Fruit fly (Drosophila melanogaster): Measurements from ENCODE around the gene CG2116.
A peak's percentile ranks its signal among the peaks of the same experiment; 100 is the strongest.

CG2116 gene

dm6 chrX:8131693-8132313 is 2.2 kb downstream of the CG2116 start, which contains the start of gene CG10958 (continued):
- TF ChIP-seq Dip3 (GFP tag; optimal IDR thresholded peaks at IDR 0.05) (peak; percentile 19), NFAT (GFP tag; IDR thresholded peaks at IDR 0.05) (0 out of 2 replicates have a peak, but pooled peaks have one; percentile 15), sr (GFP tag; IDR thresholded peaks at IDR 0.05) (no peak), CG3407 (GFP tag; optimal IDR thresholded peaks at IDR 0.05) (peak; percentile 20), CG6272 (GFP tag; IDR thresholded peaks at IDR 0.05) (0 out of 2 replicates have a peak, but pooled peaks have one; percentile 51), CG10431 (GFP tag; optimal IDR thresholded peaks at IDR 0.05) (peak; percentile 13), dmrt11E (tag; optimal IDR thresholded peaks at IDR 0.05) (peak; percentile 33), maf-S (GFP tag; optimal IDR thresholded peaks at IDR 0.05) (peak; percentile 4), oc (tag; optimal IDR thresholded peaks at IDR 0.05) (no peak), Xrp1 (GFP tag; IDR thresholded peaks at IDR 0.05) (peak; percentile 70), stwl (tag; optimal IDR thresholded peaks at IDR 0.05) (peak; percentile 61), CG31388 (GFP tag; optimal IDR thresholded peaks at IDR 0.05) (no peak), Fer3 (tag; optimal IDR thresholded peaks at IDR 0.05) (peak; percentile 49), CG4707 (GFP tag; optimal IDR thresholded peaks at IDR 0.05) (no peak), zf30C (GFP tag; optimal IDR thresholded peaks at IDR 0.05) (no peak), E2f1 (GFP tag; IDR thresholded peaks at IDR 0.05) (no peak), Hand (GFP tag; optimal IDR thresholded peaks at IDR 0.05) (no peak), BEAF-32 (GFP tag; optimal IDR thresholded peaks at IDR 0.05) (peak; percentile 39), usp (GFP tag; optimal IDR thresholded peaks at IDR 0.05) (no peak), MTF-1 (GFP tag; optimal IDR thresholded peaks at IDR 0.05; ENCODE audit: borderline replicate concordance) (no peak), pum (GFP tag; optimal IDR thresholded peaks at IDR 0.05) (peak; percentile 7), CG34224 (GFP tag; IDR thresholded peaks at IDR 0.05; ENCODE audit: partially characterized antibody) (no peak), Gug (GFP tag; IDR thresholded peaks at IDR 0.05) (peak; percentile 44; the same call in 1 of the 4 replicates), CG8388 (GFP tag; optimal IDR thresholded peaks at IDR 0.05) (peak; percentile 45), CG11560 (tag; IDR thresholded peaks at IDR 0.05) (no peak), CoRest (tag; optimal IDR thresholded peaks at IDR 0.05) (peak; percentile 37), pros (GFP tag; optimal IDR thresholded peaks at IDR 0.05) (no peak), cato (GFP tag; optimal IDR thresholded peaks at IDR 0.05; ENCODE audit: borderline replicate concordance) (peak; percentile 11), CG17385 (GFP tag; optimal IDR thresholded peaks at IDR 0.05) (peak; percentile 68), ci (GFP tag; IDR thresholded peaks at IDR 0.05) (0 out of 3 replicates have a peak, but pooled peaks have one; percentile 37), lmd (GFP tag; IDR thresholded peaks at IDR 0.05) (0 out of 2 replicates have a peak, but pooled peaks have one; percentile 33), Bgb (GFP tag; IDR thresholded peaks at IDR 0.05; ENCODE audit: partially characterized antibody) (no peak), stc (GFP tag; IDR thresholded peaks at IDR 0.05) (no peak), CG13123 (GFP tag; optimal IDR thresholded peaks at IDR 0.05) (peak; percentile 21), CG12155 (GFP tag; optimal IDR thresholded peaks at IDR 0.05) (peak; percentile 63), pfk (GFP tag; optimal IDR thresholded peaks at IDR 0.05) (no peak), Myb (GFP tag; optimal IDR thresholded peaks at IDR 0.05) (peak; percentile 2), CG11085 (GFP tag; IDR thresholded peaks at IDR 0.05) (no peak), Ssrp (tag; optimal IDR thresholded peaks at IDR 0.05) (peak; percentile 15), Nf-YC (tag; optimal IDR thresholded peaks at IDR 0.05) (peak; percentile 35), Camta (GFP tag; optimal IDR thresholded peaks at IDR 0.05) (no peak), jumu (GFP tag; optimal IDR thresholded peaks at IDR 0.05) (no peak), CG12659 (GFP tag; optimal IDR thresholded peaks at IDR 0.05) (peak; percentile 48), prd (optimal IDR thresholded peaks at IDR 0.05) (no peak), prd (GFP tag; IDR thresholded peaks at IDR 0.05) (peak; percentile 73), Dll (GFP tag; IDR thresholded peaks at IDR 0.05; ENCODE audit: partially characterized antibody) (peak; percentile 55; the same call in 3 of the 4 replicates), CG4617 (GFP tag; optimal IDR thresholded peaks at IDR 0.05; ENCODE audit: borderline replicate concordance) (peak; percentile 24), sc (optimal IDR thresholded peaks at IDR 0.05) (no peak), sc (GFP tag; optimal IDR thresholded peaks at IDR 0.05) (no peak), Lhr (GFP tag; optimal IDR thresholded peaks at IDR 0.05) (no peak)
